Worm (Caenorhabditis elegans): ENCODE data around the gene srh-186.

DNA sequence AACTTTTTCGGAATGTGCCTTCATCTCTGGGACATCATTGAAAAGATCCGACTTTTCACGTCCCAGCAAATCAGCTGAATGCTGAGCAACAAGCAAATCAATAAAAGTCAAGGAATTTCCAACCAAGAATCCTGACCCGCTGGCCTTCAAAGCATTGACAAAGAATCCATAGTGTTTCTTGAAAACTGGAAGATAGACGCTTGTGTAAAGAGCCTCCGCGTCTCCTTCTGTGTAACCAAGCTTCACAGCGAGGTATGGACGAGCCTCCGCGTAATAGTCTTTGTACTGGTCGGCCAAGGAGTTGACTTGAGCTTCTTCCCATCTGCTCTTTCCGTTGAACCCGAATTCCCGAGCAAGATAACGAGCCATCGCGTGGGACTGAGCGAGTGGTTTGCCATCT, 40.3 kb upstream of the srh-186 start:
- TF ChIP-seq lsy-2 (tag; optimal IDR thresholded peaks at IDR 0.05): no peak
- no peak for TF ChIP-seq unc-55 (GFP tag; optimal IDR thresholded peaks at IDR 0.05)
- no peak for TF ChIP-seq nhr-12 (tag; optimal IDR thresholded peaks at IDR 0.05)
- TF ChIP-seq snpc-4 (tag; optimal IDR thresholded peaks at IDR 0.05): no peak
- no peak for TF ChIP-seq ztf-11 (tag; optimal IDR thresholded peaks at IDR 0.05)
- no peak for TF ChIP-seq skn-1 (tag; optimal IDR thresholded peaks at IDR 0.05)
- TF ChIP-seq lin-39 (tag; optimal IDR thresholded peaks at IDR 0.05): no peak
- TF ChIP-seq nhr-237 (tag; optimal IDR thresholded peaks at IDR 0.05): no peak
- TF ChIP-seq nhr-25 (tag; optimal IDR thresholded peaks at IDR 0.05): no peak

Measured in whole organism, L2 larva.